Worm (Caenorhabditis elegans): ENCODE measurements around the gene C08E8.2.
A peak's percentile ranks its signal among the peaks of the same experiment; 100 is the strongest.

The C08E8.2 gene

DNA sequence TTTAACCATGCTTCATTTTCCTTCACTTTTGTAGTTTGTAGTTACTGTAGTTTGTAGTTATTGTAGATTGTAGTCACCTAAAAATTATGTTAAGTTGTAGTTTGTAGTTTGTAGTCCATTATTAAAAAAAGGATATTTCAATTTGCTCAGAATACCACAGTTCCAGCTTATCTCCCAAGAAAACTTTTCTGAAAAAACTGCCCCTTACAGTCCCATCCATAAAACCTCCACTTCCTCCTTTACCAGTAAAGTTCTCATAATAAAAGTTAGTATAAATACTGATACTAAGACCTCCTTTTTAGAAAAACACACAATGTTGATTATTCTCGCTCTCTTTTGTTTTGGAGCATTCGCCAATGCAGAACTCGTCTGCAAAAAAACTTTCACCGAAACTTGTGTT is 4.9 kb downstream of the C08E8.2 start, which contains the start of gene C08E8.11:
C08E8.11 (plus strand) TSS at position 301 of the 400 bp plus-strand sequence.
- no peak for TF ChIP-seq sdz-38 (tag; optimal IDR thresholded peaks at IDR 0.05)
- no peak for TF ChIP-seq lin-35 (GFP tag; optimal IDR thresholded peaks at IDR 0.05)
- TF ChIP-seq ztf-28 (GFP tag; IDR thresholded peaks at IDR 0.05): no peak
- no peak for TF ChIP-seq nfyb-1 (GFP tag; IDR thresholded peaks at IDR 0.05)
- TF ChIP-seq zim-3 (tag; optimal IDR thresholded peaks at IDR 0.05): no peak
- TF ChIP-seq hmg-20 (GFP tag; IDR thresholded peaks at IDR 0.05): no peak
- no peak for TF ChIP-seq atf-7 (tag; optimal IDR thresholded peaks at IDR 0.05)
- TF ChIP-seq mcd-1 (GFP tag; IDR thresholded peaks at IDR 0.05): no peak
- TF ChIP-seq lin-26 (GFP tag; IDR thresholded peaks at IDR 0.05): no peak

DNA sequence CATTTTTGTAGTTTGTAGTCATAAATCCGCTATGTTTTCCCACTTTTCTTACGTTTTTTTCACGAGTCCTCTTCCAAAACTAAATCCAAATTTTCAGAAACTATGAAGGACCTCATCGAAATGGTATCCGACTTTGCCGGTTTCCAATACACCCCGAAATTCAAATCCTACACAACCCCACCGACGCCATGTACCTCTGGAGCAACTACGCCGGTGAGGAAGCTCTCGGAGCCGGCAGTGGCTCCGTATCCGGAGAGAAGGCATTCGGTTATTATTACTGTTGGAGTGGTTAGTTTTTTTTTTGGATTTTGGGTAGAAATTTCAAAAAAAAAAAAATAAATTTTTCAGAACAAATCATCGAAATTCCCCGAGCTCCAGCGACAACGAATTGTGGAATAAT is 5.6 kb downstream of the C08E8.2 start, which contains the start of gene C08E8.3:
C08E8.3 (plus strand) TSS at position 84 of the 400 bp plus-strand sequence.
- TF ChIP-seq nfyb-1 (GFP tag; IDR thresholded peaks at IDR 0.05) (0 out of 2 replicates have a peak, but pooled peaks have one; percentile 10), ZK185.1 (tag; optimal IDR thresholded peaks at IDR 0.05; ENCODE audit: poor library complexity, severe bottlenecking) (no peak), pbrm-1 (GFP tag; IDR thresholded peaks at IDR 0.05) (no peak)

DNA sequence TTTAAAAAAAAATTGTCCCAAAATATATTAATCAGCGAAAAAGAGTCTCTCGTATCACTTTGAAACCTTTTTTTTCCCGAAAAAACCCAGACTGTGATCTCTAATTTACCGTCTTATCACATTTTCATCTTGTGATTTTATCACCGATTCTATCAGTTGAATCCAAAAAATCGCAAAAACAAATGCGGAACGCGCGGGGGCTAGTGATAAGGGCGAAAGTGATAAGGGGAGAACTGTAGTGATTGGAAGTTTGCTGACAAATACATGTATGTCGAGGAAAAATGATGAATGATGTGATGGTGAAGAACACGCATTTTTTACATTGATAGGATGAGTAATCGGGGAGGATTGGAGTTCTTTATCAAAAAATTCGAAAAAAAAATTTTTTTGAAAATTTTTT is 9.6 kb downstream of the C08E8.2 start:
- no peak for TF ChIP-seq xnd-1 (tag; optimal IDR thresholded peaks at IDR 0.05)
- no peak for TF ChIP-seq ztf-6 (GFP tag; IDR thresholded peaks at IDR 0.05)
- no peak for TF ChIP-seq ztf-18 (tag; optimal IDR thresholded peaks at IDR 0.05)
- TF ChIP-seq C17E4.6 (GFP tag; IDR thresholded peaks at IDR 0.05): no peak
- TF ChIP-seq sptf-2 (GFP tag; optimal IDR thresholded peaks at IDR 0.05): no peak
- no peak for TF ChIP-seq ztf-28 (GFP tag; IDR thresholded peaks at IDR 0.05)
- no peak for TF ChIP-seq F52B5.7 (tag; optimal IDR thresholded peaks at IDR 0.05)
- TF ChIP-seq unc-130 (GFP tag; optimal IDR thresholded peaks at IDR 0.05): no peak
- TF ChIP-seq nhr-80 (tag; optimal IDR thresholded peaks at IDR 0.05): peak; percentile 99
- no peak for TF ChIP-seq F33H1.4 (GFP tag; IDR thresholded peaks at IDR 0.05)
- TF ChIP-seq pha-4 (tag; optimal IDR thresholded peaks at IDR 0.05): no peak
- no peak for TF ChIP-seq bed-2 (GFP tag; IDR thresholded peaks at IDR 0.05)
- TF ChIP-seq mes-4 (tag; optimal IDR thresholded peaks at IDR 0.05): no peak
- no peak for TF ChIP-seq snpc-3.4 (tag; optimal IDR thresholded peaks at IDR 0.05)
- peak; percentile 99 for TF ChIP-seq ets-4 (GFP tag; optimal IDR thresholded peaks at IDR 0.05)
- TF ChIP-seq dox-1 (GFP tag; IDR thresholded peaks at IDR 0.05): peak; percentile 88
- TF ChIP-seq sdz-38 (tag; optimal IDR thresholded peaks at IDR 0.05): no peak
- TF ChIP-seq attf-3 (GFP tag; conservative IDR thresholded peaks at IDR 0.05): no peak
- TF ChIP-seq F49E8.2 (tag; optimal IDR thresholded peaks at IDR 0.05; ENCODE audit: insufficient read depth): no peak
- TF ChIP-seq madf-6 (GFP tag; IDR thresholded peaks at IDR 0.05): no peak
- TF ChIP-seq hlh-26 (GFP tag; conservative IDR thresholded peaks at IDR 0.05): no peak
- TF ChIP-seq fkh-3 (tag; optimal IDR thresholded peaks at IDR 0.05): no peak
- TF ChIP-seq madf-8 (GFP tag; conservative IDR thresholded peaks at IDR 0.05): no peak
- peak; percentile 62 for TF ChIP-seq nhr-90 (tag; optimal IDR thresholded peaks at IDR 0.05)
- no peak for TF ChIP-seq akir-1 (GFP tag; optimal IDR thresholded peaks at IDR 0.05)
- TF ChIP-seq hlh-12 (tag; optimal IDR thresholded peaks at IDR 0.05): no peak
- 0 out of 2 replicates have a peak, but pooled peaks have one; percentile 57 for TF ChIP-seq nfyb-1 (GFP tag; IDR thresholded peaks at IDR 0.05)
- TF ChIP-seq F55B11.4 (tag; optimal IDR thresholded peaks at IDR 0.05; ENCODE audit: borderline replicate concordance, insufficient read depth): no peak
- TF ChIP-seq snpc-4 (GFP tag; optimal IDR thresholded peaks at IDR 0.05): no peak
- peak in 2 of 4 experiments; percentile 5 to 76 for TF ChIP-seq snpc-4 (tag; optimal IDR thresholded peaks at IDR 0.05)
- TF ChIP-seq B0019.2 (GFP tag; conservative IDR thresholded peaks at IDR 0.05): no peak
- no peak for TF ChIP-seq cebp-2 (GFP tag; IDR thresholded peaks at IDR 0.05)
- peak; percentile 96 for TF ChIP-seq ztf-22 (GFP tag; optimal IDR thresholded peaks at IDR 0.05)
- no peak for TF ChIP-seq ztf-3 (GFP tag; optimal IDR thresholded peaks at IDR 0.05)
- TF ChIP-seq zim-3 (tag; optimal IDR thresholded peaks at IDR 0.05): no peak
- TF ChIP-seq Y67H2A.10 (GFP tag; conservative IDR thresholded peaks at IDR 0.05): no peak
- TF ChIP-seq snpc-1.1 (tag; optimal IDR thresholded peaks at IDR 0.05; ENCODE audit: insufficient read depth): no peak
- TF ChIP-seq die-1 (tag; optimal IDR thresholded peaks at IDR 0.05): no peak

All from whole organism, young adult.